Worm (Caenorhabditis elegans): ENCODE data around the gene C08F11.10.
A peak's percentile ranks its signal among the peaks of the same experiment; 100 is the strongest.

- TF ChIP-seq isw-1 (GFP tag; IDR thresholded peaks at IDR 0.05) (no peak), pag-3 (tag; optimal IDR thresholded peaks at IDR 0.05; ENCODE audit: borderline replicate concordance, insufficient read depth) (no peak), tlp-1 (tag; optimal IDR thresholded peaks at IDR 0.05) (no peak), unc-86 (tag; optimal IDR thresholded peaks at IDR 0.05) (no peak), unc-62 (GFP tag; optimal IDR thresholded peaks at IDR 0.05) (no peak), snpc-4 (tag; optimal IDR thresholded peaks at IDR 0.05) (no peak), vab-15 (tag; optimal IDR thresholded peaks at IDR 0.05) (no peak), blmp-1 (tag; optimal IDR thresholded peaks at IDR 0.05) (peak; percentile 42), nhr-85 (tag) (no peak), ztf-11 (tag; optimal IDR thresholded peaks at IDR 0.05) (no peak)
Measured at ce11 chrIV:13689302-13689880, 40.4 kb upstream of the C08F11.10 start, which contains the start of gene T23G4.2.
